Worm (Caenorhabditis elegans) whole organism, late embryonic: ENCODE results near the gene nhr-94.

ENCODE experiments used
- F13H6.1 ChIP-seq: sonication (generic microtip); optimal IDR thresholded peaks from 2 replicates; lab custom pipeline; 2016; ENCODE audit warnings: missing genetic modification characterization, missing compliant biosample characterization
- K02D7.2 ChIP-seq: sonication (generic microtip); optimal IDR thresholded peaks from 2 replicates; lab custom pipeline; 2017; ENCODE audit warnings: mild to moderate bottlenecking, missing genetic modification characterization, missing compliant biosample characterization
- K09A11.1 ChIP-seq: sonication (generic microtip); optimal IDR thresholded peaks from 2 replicates; lab custom pipeline; 2017; ENCODE audit warnings: antibody characterized with exemption, mild to moderate bottlenecking, missing genetic modification characterization, missing compliant biosample characterization; ENCODE audit not compliant: insufficient read depth
- T23F11.4 ChIP-seq: fragments of 200-800 bp; sonication (Bioruptor generic); optimal IDR thresholded peaks from 2 replicates; lab custom pipeline; 2018; ENCODE audit warnings: mild to moderate bottlenecking, missing genetic modification characterization, missing compliant biosample characterization
- Y22D7AL.16 ChIP-seq: sonication (generic microtip); optimal IDR thresholded peaks from 2 replicates; lab custom pipeline; 2016; ENCODE audit warnings: missing genetic modification characterization, missing compliant biosample characterization
- ama-1 ChIP-seq: fragments of 150-350 bp; optimal IDR thresholded peaks from 2 replicates; lab custom pipeline; 2014
- ceh-18 ChIP-seq: sonication (generic microtip); optimal IDR thresholded peaks from 2 replicates; lab custom pipeline; 2016; ENCODE audit warnings: missing genetic modification characterization, missing compliant biosample characterization
- ceh-19 ChIP-seq: fragments of 200-800 bp; sonication (Bioruptor generic); optimal IDR thresholded peaks from 2 replicates; lab custom pipeline; 2018; ENCODE audit warnings: mild to moderate bottlenecking, missing genetic modification characterization, missing compliant biosample characterization
- ceh-2 ChIP-seq: sonication (generic microtip); optimal IDR thresholded peaks from 2 replicates; lab custom pipeline; 2016; ENCODE audit warnings: missing genotype, missing genetic modification characterization, missing compliant biosample characterization
- ceh-24 ChIP-seq: sonication (generic microtip); optimal IDR thresholded peaks from 2 replicates; lab custom pipeline; 2016; ENCODE audit warnings: mild to moderate bottlenecking, missing genetic modification characterization, missing compliant biosample characterization
- ceh-30 ChIP-seq: fragments of 150-350 bp; optimal IDR thresholded peaks from 2 replicates; lab custom pipeline; 2014; ENCODE audit warnings: missing biosample characterization, missing genetic modification characterization
- ceh-34 ChIP-seq: sonication (generic microtip); optimal IDR thresholded peaks from 2 replicates; lab custom pipeline; 2016; ENCODE audit warnings: mild to moderate bottlenecking, missing genetic modification characterization, missing compliant biosample characterization
- ceh-6 ChIP-seq: fragments of 200-800 bp; sonication (Bioruptor generic); optimal IDR thresholded peaks from 2 replicates; lab custom pipeline; 2018; ENCODE audit warnings: mild to moderate bottlenecking, missing genetic modification characterization, missing compliant biosample characterization
- ceh-9 ChIP-seq: sonication (generic microtip); optimal IDR thresholded peaks from 2 replicates; lab custom pipeline; 2016; ENCODE audit warnings: mild to moderate bottlenecking, missing genetic modification characterization, inconsistent platforms, missing compliant biosample characterization
- che-1 ChIP-seq: sonication (generic microtip); optimal IDR thresholded peaks from 2 replicates; lab custom pipeline; 2016; ENCODE audit warnings: mild to moderate bottlenecking, missing genetic modification characterization, missing compliant biosample characterization
- dve-1 ChIP-seq: sonication (generic microtip); optimal IDR thresholded peaks from 2 replicates; lab custom pipeline; 2017; ENCODE audit warnings: antibody characterized with exemption, mild to moderate bottlenecking, missing genetic modification characterization, missing compliant biosample characterization
- ets-4 ChIP-seq: sonication (generic microtip); optimal IDR thresholded peaks from 2 replicates; lab custom pipeline; 2016; ENCODE audit warnings: missing genetic modification characterization, missing compliant biosample characterization
- eyg-1 ChIP-seq: sonication (generic microtip); optimal IDR thresholded peaks from 2 replicates; lab custom pipeline; 2016; ENCODE audit warnings: missing genotype, missing genetic modification characterization, missing compliant biosample characterization
- fax-1 ChIP-seq: sonication (generic microtip); optimal IDR thresholded peaks from 2 replicates; lab custom pipeline; 2016; ENCODE audit warnings: missing genotype, missing genetic modification characterization, missing compliant biosample characterization
- fkh-6 ChIP-seq: sonication (generic microtip); optimal IDR thresholded peaks from 2 replicates; lab custom pipeline; 2016; ENCODE audit warnings: missing genetic modification characterization, missing compliant biosample characterization
- hlh-30 ChIP-seq: sonication (generic microtip); optimal IDR thresholded peaks from 2 replicates; lab custom pipeline; 2017; ENCODE audit warnings: antibody characterized with exemption, missing genetic modification characterization, missing compliant biosample characterization; ENCODE audit not compliant: insufficient read depth
- hlh-6 ChIP-seq: sonication (generic microtip); optimal IDR thresholded peaks from 2 replicates; lab custom pipeline; 2016; ENCODE audit warnings: missing genotype, missing genetic modification characterization, missing compliant biosample characterization
- hlh-8 ChIP-seq: sonication (generic microtip); optimal IDR thresholded peaks from 2 replicates; lab custom pipeline; 2016; ENCODE audit warnings: missing genotype, missing genetic modification characterization, missing compliant biosample characterization
- lin-11 ChIP-seq: fragments of 200-800 bp; sonication (Bioruptor generic); optimal IDR thresholded peaks from 2 replicates; lab custom pipeline; 2018; ENCODE audit warnings: mild to moderate bottlenecking, missing genetic modification characterization, missing compliant biosample characterization
- madf-2 ChIP-seq: sonication (generic microtip); optimal IDR thresholded peaks from 2 replicates; lab custom pipeline; 2017; ENCODE audit warnings: missing genetic modification characterization, missing compliant biosample characterization
- nfya-1 ChIP-seq: sonication (generic microtip); optimal IDR thresholded peaks from 2 replicates; lab custom pipeline; 2017; ENCODE audit warnings: missing genetic modification characterization, mild to moderate bottlenecking, missing compliant biosample characterization, antibody characterized with exemption, moderate library complexity
- npax-4 ChIP-seq: sonication (generic microtip); optimal IDR thresholded peaks from 2 replicates; lab custom pipeline; 2016; ENCODE audit warnings: missing genetic modification characterization, missing compliant biosample characterization
- odd-2 ChIP-seq: sonication (generic microtip); optimal IDR thresholded peaks from 2 replicates; lab custom pipeline; 2017; ENCODE audit warnings: antibody characterized with exemption, mild to moderate bottlenecking, missing genetic modification characterization, missing compliant biosample characterization
- pat-9 ChIP-seq: fragments of 200-800 bp; sonication (Bioruptor generic); optimal IDR thresholded peaks from 2 replicates; lab custom pipeline; 2018; ENCODE audit warnings: mild to moderate bottlenecking, missing genetic modification characterization, moderate library complexity, missing compliant biosample characterization
- pros-1 ChIP-seq: fragments of 150-350 bp; optimal IDR thresholded peaks from 2 replicates; lab custom pipeline; 2014; ENCODE audit warnings: missing biosample characterization, missing genetic modification reagents, missing genetic modification characterization
- rnt-1 ChIP-seq: sonication (generic microtip); optimal IDR thresholded peaks from 2 replicates; lab custom pipeline; 2016; ENCODE audit warnings: missing genetic modification characterization, missing compliant biosample characterization
- sox-2 ChIP-seq: fragments of 200-800 bp; sonication (Bioruptor generic); IDR thresholded peaks from 2 replicates; pipeline ENCODE4 v1.3.6; 2022; ENCODE audit warnings: missing genetic modification reagents, missing genetic modification characterization, missing compliant biosample characterization
- sox-4 ChIP-seq: sonication (generic microtip); optimal IDR thresholded peaks from 2 replicates; lab custom pipeline; 2017; ENCODE audit warnings: mild to moderate bottlenecking, missing genetic modification characterization, inconsistent platforms, missing compliant biosample characterization
- tbx-2 ChIP-seq: sonication (generic microtip); optimal IDR thresholded peaks from 2 replicates; lab custom pipeline; 2016; ENCODE audit warnings: missing genetic modification characterization, missing compliant biosample characterization
- ttx-3 ChIP-seq: sonication (generic microtip); optimal IDR thresholded peaks from 2 replicates; lab custom pipeline; 2016; ENCODE audit warnings: missing genetic modification reagents, missing genetic modification characterization, missing compliant biosample characterization
- unc-42 ChIP-seq: sonication (generic microtip); optimal IDR thresholded peaks from 2 replicates; lab custom pipeline; 2016; ENCODE audit warnings: missing genotype, missing genetic modification characterization, missing compliant biosample characterization
- unc-86 ChIP-seq: sonication (generic microtip); optimal IDR thresholded peaks from 2 replicates; lab custom pipeline; 2016; ENCODE audit warnings: missing genetic modification characterization, missing compliant biosample characterization
- ztf-16 ChIP-seq: sonication (generic microtip); optimal IDR thresholded peaks from 2 replicates; lab custom pipeline; 2017; ENCODE audit warnings: missing genetic modification characterization, missing compliant biosample characterization

nhr-94 gene

DNA sequence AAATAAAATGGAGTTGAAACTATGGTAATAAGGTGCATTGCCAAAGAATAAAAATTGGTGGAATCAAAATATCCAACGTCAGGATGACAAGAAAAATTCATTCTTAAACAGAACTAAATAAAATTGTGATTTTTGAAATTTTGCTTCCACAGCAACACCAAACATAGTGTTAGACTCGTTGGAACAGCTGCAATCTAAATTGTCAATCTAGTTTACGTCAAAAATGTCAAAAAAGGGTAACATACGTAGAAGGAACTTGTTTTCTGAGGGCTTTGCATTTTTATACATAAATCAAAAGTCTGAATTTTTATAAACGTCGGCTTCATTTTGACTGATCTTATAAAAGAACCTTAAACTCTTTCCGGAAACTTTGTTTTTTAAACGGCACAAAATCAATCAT lies 32.6 kb downstream of the nhr-94 start, which contains the start of gene srh-200:
Gene srh-200 (minus strand): TSS at position 101 of the 400 bp plus-strand sequence.
- TF ChIP-seq ets-4 (tag; lab: Kevin White, UChicago): no peak
- no peak for TF ChIP-seq fkh-6 (tag; lab: Kevin White, UChicago)
- TF ChIP-seq hlh-30 (tag; lab: Kevin White, UChicago): no peak
- TF ChIP-seq che-1 (tag; lab: Kevin White, UChicago): no peak
- no peak for TF ChIP-seq rnt-1 (tag; lab: Kevin White, UChicago)
- no peak for TF ChIP-seq ceh-24 (tag; lab: Kevin White, UChicago)
- no peak for TF ChIP-seq ceh-6
- no peak for TF ChIP-seq npax-4 (tag; lab: Kevin White, UChicago)
- no peak for TF ChIP-seq ceh-18 (tag; lab: Kevin White, UChicago)
- no peak for TF ChIP-seq unc-42 (tag; lab: Kevin White, UChicago)
- TF ChIP-seq Y22D7AL.16 (tag; lab: Kevin White, UChicago): no peak
- no peak for TF ChIP-seq fax-1 (tag; lab: Kevin White, UChicago)
- no peak for TF ChIP-seq ceh-9 (tag; lab: Kevin White, UChicago)
- TF ChIP-seq ceh-2 (tag; lab: Kevin White, UChicago): no peak
- no peak for TF ChIP-seq lin-11
- TF ChIP-seq F13H6.1 (tag; lab: Kevin White, UChicago): no peak
- no peak for TF ChIP-seq ztf-16
- TF ChIP-seq ceh-34 (tag; lab: Kevin White, UChicago): no peak

DNA sequence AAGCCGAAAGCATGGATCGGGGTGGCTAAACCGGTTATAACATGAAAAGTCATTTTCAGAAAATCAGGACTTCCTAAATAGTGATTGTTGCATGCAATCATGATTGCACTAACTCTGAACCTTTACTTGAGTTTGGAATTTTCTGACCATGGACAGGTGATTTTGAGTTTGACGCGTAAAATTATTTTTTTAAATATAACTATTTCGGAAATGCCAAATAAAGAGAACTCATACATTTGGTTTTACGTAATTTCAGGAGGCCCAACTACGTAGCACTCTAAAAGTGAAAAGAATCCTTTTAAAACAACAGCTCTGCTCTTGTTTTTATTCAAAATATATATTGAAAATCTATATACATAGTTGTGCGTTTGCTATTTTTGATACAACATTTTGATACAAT lies 34.4 kb downstream of the nhr-94 start, which contains the start of gene srh-234:
Gene srh-234 (minus strand): TSS at position 101 of the 400 bp plus-strand sequence.
- TF ChIP-seq eyg-1 (tag; lab: Kevin White, UChicago) (no peak), ets-4 (tag; lab: Kevin White, UChicago) (no peak), ceh-30 (no peak), tbx-2 (tag; lab: Kevin White, UChicago) (no peak), nfya-1 (tag; lab: Kevin White, UChicago) (no peak), che-1 (tag; lab: Kevin White, UChicago) (no peak), ttx-3 (tag; lab: Kevin White, UChicago) (no peak), sox-2 (GFP tag; lab: Robert Waterston, UW) (no peak), hlh-30 (tag; lab: Kevin White, UChicago) (no peak), pros-1 (tag; lab: Kevin White, UChicago) (no peak), sox-4 (tag; lab: Kevin White, UChicago) (no peak), fkh-6 (tag; lab: Kevin White, UChicago) (no peak), ceh-19 (no peak), T23F11.4 (GFP tag; lab: Kevin White, UChicago) (no peak), pat-9 (tag; lab: Kevin White, UChicago) (no peak), K09A11.1 (tag; lab: Kevin White, UChicago) (no peak), dve-1 (no peak), madf-2 (tag; lab: Kevin White, UChicago) (no peak)

DNA sequence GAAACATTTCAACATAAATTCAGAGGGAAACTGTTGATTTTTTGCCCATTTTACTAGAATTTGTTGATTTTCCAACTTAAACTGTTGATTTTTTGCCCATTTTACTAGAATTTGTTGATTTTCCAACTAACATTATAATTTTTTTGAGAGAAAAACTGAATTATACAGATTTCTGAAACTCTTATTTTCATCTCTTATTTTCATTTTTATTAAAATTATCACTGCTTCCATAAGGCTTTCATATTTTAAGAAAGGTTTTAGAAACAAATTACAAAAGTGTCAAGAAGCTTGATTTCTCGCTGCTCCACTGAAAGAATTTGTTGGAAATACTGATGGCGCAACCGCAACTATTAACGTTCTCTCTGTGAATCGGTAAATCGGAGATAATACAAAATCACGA lies 36.2 kb downstream of the nhr-94 start:
- TF ChIP-seq K02D7.2 (tag; lab: Kevin White, UChicago): no peak
- TF ChIP-seq ttx-3 (tag; lab: Kevin White, UChicago): no peak
- no peak for TF ChIP-seq hlh-6
- TF ChIP-seq hlh-8 (tag; lab: Kevin White, UChicago): no peak
- TF ChIP-seq ama-1 (lab: Kevin White, UChicago): no peak
- TF ChIP-seq odd-2: no peak
- no peak for TF ChIP-seq unc-86 (tag; lab: Kevin White, UChicago)
- TF ChIP-seq, all 69 proteins: peak for 0
